Fruit fly (Drosophila melanogaster) whole organism, embryonic: ENCODE measurements around the gene CG3097.

Experiments
- Ada2b ChIP-seq: fragments of 200-800 bp; sonication (Bioruptor generic); IDR thresholded peaks from 2 replicates; pipeline ENCODE4 v1.3.6; 2022; ENCODE audit warnings: missing biosample characterization, missing genetic modification characterization
- Atf6 ChIP-seq: fragments of 200-800 bp; sonication (Bioruptor generic); IDR thresholded peaks from 2 replicates; pipeline ENCODE4 v1.3.6; 2022; ENCODE audit warnings: missing biosample characterization, missing genetic modification characterization
- B-H1 ChIP-seq: fragments of 200-800 bp; sonication (Bioruptor generic); IDR thresholded peaks from 3 replicates; pipeline ENCODE4 v1.3.6; 2022; ENCODE audit warnings: missing biosample characterization, missing genetic modification characterization
- CG12155 ChIP-seq: fragments of 200-800 bp; sonication (Bioruptor generic); optimal IDR thresholded peaks from 3 replicates; lab custom pipeline; 2016; ENCODE audit warnings: missing biosample characterization, missing genetic modification characterization
- CG15601 ChIP-seq: fragments of 200-800 bp; sonication (Bioruptor generic); optimal IDR thresholded peaks from 3 replicates; lab custom pipeline; 2019; ENCODE audit warnings: missing biosample characterization, mild to moderate bottlenecking, missing genetic modification characterization, moderate library complexity
- CG15696 ChIP-seq: fragments of 200-800 bp; sonication (Bioruptor generic); optimal IDR thresholded peaks from 2 replicates; lab custom pipeline; 2019; ENCODE audit warnings: missing biosample characterization, mild to moderate bottlenecking, missing genetic modification characterization, moderate library complexity
- CG1603 ChIP-seq: fragments of 200-800 bp; sonication (Bioruptor generic); optimal IDR thresholded peaks from 2 replicates; lab custom pipeline; 2019; ENCODE audit warnings: missing biosample characterization, mild to moderate bottlenecking, missing genetic modification characterization, moderate library complexity
- CG1647 ChIP-seq: fragments of 200-800 bp; sonication (Bioruptor generic); optimal IDR thresholded peaks from 3 replicates; lab custom pipeline; 2016; ENCODE audit warnings: missing biosample characterization, missing genetic modification characterization
- CG16863 ChIP-seq: fragments of 200-800 bp; sonication (Bioruptor generic); optimal IDR thresholded peaks from 3 replicates; lab custom pipeline; 2016; ENCODE audit warnings: missing biosample characterization, missing genetic modification characterization
- CG17361 ChIP-seq: fragments of 200-800 bp; sonication (Bioruptor generic); IDR thresholded peaks from 3 replicates; pipeline ENCODE4 v1.3.6; 2022; ENCODE audit warnings: missing biosample characterization, missing genetic modification characterization
- CG17385 ChIP-seq: fragments of 200-800 bp; sonication (Bioruptor generic); optimal IDR thresholded peaks from 3 replicates; lab custom pipeline; 2018; ENCODE audit warnings: missing biosample characterization, mild to moderate bottlenecking, missing genetic modification characterization
- CG3847 ChIP-seq: fragments of 200-800 bp; sonication (Bioruptor generic); IDR thresholded peaks from 2 replicates; pipeline ENCODE4 v1.3.6; 2022; ENCODE audit warnings: missing biosample characterization, missing genetic modification characterization
- CG7372 ChIP-seq: fragments of 200-800 bp; sonication (Bioruptor generic); IDR thresholded peaks from 2 replicates; pipeline ENCODE4 v1.3.6; 2022; ENCODE audit warnings: missing biosample characterization, missing genetic modification characterization
- CG8924 ChIP-seq: fragments of 200-800 bp; optimal IDR thresholded peaks from 3 replicates; lab custom pipeline; 2019; ENCODE audit warnings: missing biosample characterization, mild to moderate bottlenecking, missing genetic modification characterization, moderate library complexity
- CG8944 ChIP-seq: fragments of 200-800 bp; sonication (Bioruptor generic); optimal IDR thresholded peaks from 3 replicates; lab custom pipeline; 2016; ENCODE audit warnings: missing biosample characterization, missing genetic modification characterization
- CG9932 ChIP-seq: fragments of 200-800 bp; sonication (Bioruptor generic); IDR thresholded peaks from 2 replicates; pipeline ENCODE4 v1.3.6; 2022; ENCODE audit warnings: missing biosample characterization, missing genetic modification characterization
- CTCF ChIP-seq: fragments of 200-800 bp; sonication (Bioruptor generic); optimal IDR thresholded peaks from 2 replicates; lab custom pipeline; 2017; ENCODE audit warnings: missing biosample characterization, mild to moderate bottlenecking, missing genetic modification characterization, moderate library complexity
- Deaf1 ChIP-seq: fragments of 200-800 bp; optimal IDR thresholded peaks from 3 replicates; lab custom pipeline; 2019; ENCODE audit warnings: missing biosample characterization, mild to moderate bottlenecking, missing genetic modification characterization, moderate library complexity
- Dek ChIP-seq: fragments of 200-800 bp; sonication (Bioruptor generic); optimal IDR thresholded peaks from 3 replicates; lab custom pipeline; 2019; ENCODE audit warnings: missing biosample characterization, mild to moderate bottlenecking, missing genetic modification characterization, moderate library complexity
- Dfd ChIP-seq, 2 experiments: fragments of >200 bp; optimal IDR thresholded peaks; 2 replicates each; lab custom pipeline; 2017; ENCODE audit warnings: missing biosample characterization in 2 of 2, missing genetic modification characterization in 2 of 2
- Dip2 ChIP-seq: fragments of 200-800 bp; sonication (Bioruptor generic); IDR thresholded peaks from 2 replicates; pipeline ENCODE4 v1.3.6; 2022; ENCODE audit warnings: missing biosample characterization, missing genetic modification characterization
- Dp ChIP-seq: fragments of 200-800 bp; sonication (Bioruptor generic); optimal IDR thresholded peaks from 2 replicates; lab custom pipeline; 2018; ENCODE audit warnings: missing biosample characterization, mild to moderate bottlenecking, missing genetic modification characterization, moderate library complexity
- ERR ChIP-seq: fragments of 200-800 bp; sonication (Bioruptor generic); optimal IDR thresholded peaks from 2 replicates; lab custom pipeline; 2016; ENCODE audit warnings: missing biosample characterization, missing genetic modification characterization
- Gug ChIP-seq: fragments of 200-800 bp; sonication (Bioruptor generic); IDR thresholded peaks from 4 replicates; pipeline ENCODE4 v1.3.6; 2022; ENCODE audit warnings: missing biosample characterization, missing genetic modification characterization
- HmgD ChIP-seq: fragments of 200-800 bp; sonication (Bioruptor generic); optimal IDR thresholded peaks from 3 replicates; lab custom pipeline; 2016; ENCODE audit warnings: missing biosample characterization, missing genetic modification characterization
- Mad ChIP-seq: fragments of 200-800 bp; sonication (Bioruptor generic); optimal IDR thresholded peaks from 2 replicates; lab custom pipeline; 2016; ENCODE audit warnings: missing biosample characterization, missing genetic modification characterization
- Rx ChIP-seq: fragments of 200-800 bp; sonication (Bioruptor generic); IDR thresholded peaks from 2 replicates; pipeline ENCODE4 v1.3.6; 2022; ENCODE audit warnings: missing biosample characterization, missing genetic modification characterization
- Six4 ChIP-seq: fragments of 200-800 bp; sonication (Bioruptor generic); optimal IDR thresholded peaks from 2 replicates; lab custom pipeline; 2016; ENCODE audit warnings: missing biosample characterization, missing genetic modification characterization
- Sox102F ChIP-seq: fragments of 200-800 bp; sonication (Bioruptor generic); optimal IDR thresholded peaks from 2 replicates; lab custom pipeline; 2018; ENCODE audit warnings: missing biosample characterization, mild to moderate bottlenecking, missing genetic modification characterization, moderate library complexity
- Vsx1 ChIP-seq: fragments of 200-800 bp; sonication (Bioruptor generic); optimal IDR thresholded peaks from 2 replicates; lab custom pipeline; 2017; ENCODE audit warnings: missing biosample characterization, mild to moderate bottlenecking, missing genetic modification characterization, missing genetic modification reagents
- abd-A ChIP-seq: fragments of 200-800 bp; sonication (Bioruptor generic); optimal IDR thresholded peaks from 3 replicates; lab custom pipeline; 2019; ENCODE audit warnings: missing biosample characterization, mild to moderate bottlenecking, missing genetic modification characterization, moderate library complexity
- ac ChIP-seq: fragments of 200-800 bp; sonication (Bioruptor generic); optimal IDR thresholded peaks from 3 replicates; lab custom pipeline; 2017; ENCODE audit warnings: missing biosample characterization, mild to moderate bottlenecking, missing genetic modification characterization
- ash1 ChIP-seq: fragments of 200-800 bp; sonication (Bioruptor generic); optimal IDR thresholded peaks from 2 replicates; lab custom pipeline; 2018; ENCODE audit warnings: missing biosample characterization, mild to moderate bottlenecking, missing genetic modification characterization
- bab2 ChIP-seq: fragments of 200-800 bp; sonication (Bioruptor generic); optimal IDR thresholded peaks from 2 replicates; lab custom pipeline; 2016; ENCODE audit warnings: missing biosample characterization, missing genetic modification characterization
- crp ChIP-seq, 2 experiments: fragments of 200-800 bp; sonication (Bioruptor generic); optimal IDR thresholded peaks; 2 replicates in 1 of 2; 3 replicates in 1 of 2; lab custom pipeline; 2017; ENCODE audit warnings: missing biosample characterization in 2 of 2, missing genetic modification characterization in 2 of 2, mild to moderate bottlenecking in 1 of 2, moderate library complexity in 1 of 2
- danr ChIP-seq: fragments of 200-800 bp; sonication (Bioruptor generic); IDR thresholded peaks from 2 replicates; pipeline ENCODE4 v1.3.6; 2022; ENCODE audit warnings: missing biosample characterization, missing genetic modification characterization
- dati ChIP-seq: fragments of 200-800 bp; sonication (Bioruptor generic); IDR thresholded peaks from 2 replicates; pipeline ENCODE4 v1.3.6; 2022; ENCODE audit warnings: missing biosample characterization, missing genetic modification characterization
- en ChIP-seq: fragments of 200-800 bp; sonication (Bioruptor generic); optimal IDR thresholded peaks from 2 replicates; lab custom pipeline; 2016; ENCODE audit warnings: missing biosample characterization, missing genetic modification characterization
- fru ChIP-seq: fragments of >200 bp; optimal IDR thresholded peaks from 2 replicates; lab custom pipeline; 2017
- gcm ChIP-seq: fragments of 200-800 bp; sonication (Bioruptor generic); optimal IDR thresholded peaks from 2 replicates; lab custom pipeline; 2019; ENCODE audit warnings: missing biosample characterization, mild to moderate bottlenecking, missing genetic modification characterization, moderate library complexity
- otp ChIP-seq: fragments of 200-800 bp; sonication (Bioruptor generic); IDR thresholded peaks from 3 replicates; pipeline ENCODE4, ENCODE4 v1.3.6; 2022; ENCODE audit warnings: missing biosample characterization, missing genetic modification characterization
- phol ChIP-seq: fragments of 200-800 bp; sonication (Bioruptor generic); optimal IDR thresholded peaks from 3 replicates; lab custom pipeline; 2018; ENCODE audit warnings: missing biosample characterization, mild to moderate bottlenecking, missing genetic modification characterization, moderate library complexity
- pita ChIP-seq: fragments of 200-800 bp; sonication (Bioruptor generic); optimal IDR thresholded peaks from 2 replicates; lab custom pipeline; 2017; ENCODE audit warnings: missing biosample characterization, mild to moderate bottlenecking, missing genetic modification characterization
- ranshi ChIP-seq: fragments of 200-800 bp; sonication (Bioruptor generic); IDR thresholded peaks from 2 replicates; pipeline ENCODE4 v1.3.6; 2022; ENCODE audit warnings: missing biosample characterization, missing genetic modification characterization
- trh ChIP-seq: fragments of 200-800 bp; sonication (Bioruptor generic); optimal IDR thresholded peaks from 2 replicates; lab custom pipeline; 2016; ENCODE audit warnings: missing biosample characterization, missing genetic modification characterization
- twi ChIP-seq: fragments of 200-800 bp; optimal IDR thresholded peaks from 2 replicates; lab custom pipeline; 2019; ENCODE audit warnings: missing biosample characterization, mild to moderate bottlenecking, missing genetic modification characterization, moderate library complexity
- unpg ChIP-seq: fragments of 200-800 bp; sonication (Bioruptor generic); optimal IDR thresholded peaks from 3 replicates; lab custom pipeline; 2018; ENCODE audit warnings: missing biosample characterization, mild to moderate bottlenecking, missing genetic modification characterization, moderate library complexity
- vvl ChIP-seq: fragments of 200-800 bp; sonication (Bioruptor generic); IDR thresholded peaks from 2 replicates; pipeline ENCODE4 v1.3.6; 2022; ENCODE audit warnings: missing biosample characterization, missing genetic modification characterization
- wdn ChIP-seq: fragments of 200-800 bp; sonication (Bioruptor generic); IDR thresholded peaks from 2 replicates; pipeline ENCODE4 v1.3.6; 2022; ENCODE audit warnings: missing biosample characterization, missing genetic modification characterization
- z ChIP-seq: fragments of 200-800 bp; sonication (Bioruptor generic); IDR thresholded peaks from 3 replicates; pipeline ENCODE4 v1.3.6; 2022; ENCODE audit warnings: missing biosample characterization, missing genetic modification characterization
- zen2 ChIP-seq: fragments of 200-800 bp; sonication (Bioruptor generic); IDR thresholded peaks from 3 replicates; pipeline ENCODE4 v1.3.6; 2022; ENCODE audit warnings: missing biosample characterization, missing genetic modification characterization; ENCODE audit not compliant: partially characterized antibody

Gene CG3097

DNA sequence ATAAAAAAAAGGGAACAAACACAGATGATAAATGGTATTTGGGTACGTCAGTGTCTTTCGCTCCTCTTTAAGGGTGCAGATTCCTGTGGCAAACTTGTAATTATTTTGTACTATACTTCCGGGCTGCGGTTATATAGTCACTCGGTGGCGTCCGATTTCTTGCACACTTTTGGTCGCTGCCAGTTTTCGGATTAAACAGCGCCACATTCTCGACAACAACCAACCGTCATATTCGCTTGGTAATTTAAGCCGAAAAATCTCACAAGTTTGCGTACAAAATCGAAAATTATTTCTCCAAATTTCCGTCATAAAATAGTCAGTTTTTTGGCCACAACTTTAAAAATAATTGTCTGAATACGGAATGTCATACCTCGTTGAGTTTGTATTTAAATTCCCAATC lies 46.6 kb upstream of the CG3097 start:
- TF ChIP-seq Dek = no peak
- no peak for TF ChIP-seq Rx
- no peak for TF ChIP-seq CG17385 (GFP tag; lab: Kevin White, UChicago)
- no peak for TF ChIP-seq CG15696 (tag; lab: Kevin White, UChicago)
- no peak for TF ChIP-seq Gug (GFP tag; lab: Robert Waterston, UW)
- TF ChIP-seq pita (GFP tag; lab: Kevin White, UChicago) = peak; percentile 21
- no peak for TF ChIP-seq gcm (GFP tag; lab: Kevin White, UChicago)
- TF ChIP-seq CTCF = peak; percentile 82
- no peak for TF ChIP-seq ranshi (GFP tag; lab: Robert Waterston, UW)
- no peak for TF ChIP-seq Dip2
- no peak for TF ChIP-seq Dp (GFP tag; lab: Kevin White, UChicago)
- TF ChIP-seq, all 482 proteins: peak for 2

dm6 chrX:5815720-5816119 lies 45.1 kb upstream of the CG3097 start, which contains the start of gene AgmNAT:
Gene AgmNAT (minus strand): TSS chrX:5815820.
- TF ChIP-seq zen2 (GFP tag; lab: Robert Waterston, UW) (0 out of 3 replicates have a peak, but pooled peaks have one; percentile 21), ERR (GFP tag; lab: Kevin White, UChicago) (no peak), crp (GFP tag; optimal IDR thresholded peaks at IDR 0.05; lab: Kevin White, UChicago) (peak in 1 of 2 experiments; percentile 68), abd-A (tag; lab: Kevin White, UChicago) (no peak), Sox102F (GFP tag; lab: Kevin White, UChicago) (no peak)
- TF ChIP-seq, all 482 proteins: peak for 2

dm6 chrX:5812877-5813276 lies 42.3 kb upstream of the CG3097 start, which contains the start of gene CG44329:
Gene CG44329 (minus strand): TSS chrX:5812977.
- TF ChIP-seq CG17361 (GFP tag; lab: Robert Waterston, UW) = no peak
- no peak for TF ChIP-seq ash1
- TF ChIP-seq danr = no peak
- TF ChIP-seq unpg (GFP tag; lab: Kevin White, UChicago) = no peak
- TF ChIP-seq bab2 (GFP tag; lab: Kevin White, UChicago) = no peak
- TF ChIP-seq CG8944 (GFP tag; lab: Kevin White, UChicago) = no peak
- no peak for TF ChIP-seq CG7372 (GFP tag; lab: Robert Waterston, UW)
- no peak for TF ChIP-seq Ada2b (GFP tag; lab: Robert Waterston, UW)
- TF ChIP-seq Six4 (GFP tag; lab: Kevin White, UChicago) = no peak
- TF ChIP-seq phol (tag; lab: Kevin White, UChicago) = no peak
- no peak for TF ChIP-seq Dfd (GFP tag; optimal IDR thresholded peaks at IDR 0.05; lab: Kevin White, UChicago)
- no peak for TF ChIP-seq en
- TF ChIP-seq fru (lab: Kevin White, UChicago) = no peak
- TF ChIP-seq vvl (GFP tag; lab: Robert Waterston, UW) = no peak
- no peak for TF ChIP-seq CG15601 (tag; lab: Kevin White, UChicago)
- no peak for TF ChIP-seq Mad (GFP tag; lab: Kevin White, UChicago)
- TF ChIP-seq otp (GFP tag; lab: Robert Waterston, UW) = no peak
- TF ChIP-seq ac (GFP tag; lab: Kevin White, UChicago) = no peak
- TF ChIP-seq z = no peak
- no peak for TF ChIP-seq Vsx1 (GFP tag; lab: Kevin White, UChicago)

DNA sequence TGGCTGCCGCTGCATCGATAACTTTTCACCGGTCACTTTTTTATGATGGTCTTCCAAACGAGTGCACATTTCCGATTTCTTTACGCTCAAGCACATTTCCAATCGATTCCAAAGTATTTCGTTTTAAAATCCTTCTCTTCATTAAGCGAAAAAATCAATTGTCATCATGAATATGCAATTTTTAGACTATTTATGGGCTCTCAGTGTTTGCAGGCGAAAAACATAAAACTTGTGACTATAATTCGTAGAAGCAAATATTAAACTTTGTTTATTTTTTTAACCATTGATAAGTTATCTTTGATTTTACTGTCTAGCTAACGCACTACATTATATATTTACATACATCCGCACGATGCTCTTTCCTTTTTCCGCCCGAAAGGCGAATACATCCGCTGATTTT lies 38.1 kb upstream of the CG3097 start, which contains the start of gene Prosbeta2R1:
Gene Prosbeta2R1 (plus strand): TSS at position 301 of the 400 bp plus-strand sequence.
- TF ChIP-seq CG3847 (GFP tag; lab: Robert Waterston, UW) (no peak), twi (tag; lab: Kevin White, UChicago) (no peak), Deaf1 (tag; lab: Kevin White, UChicago) (no peak), CG16863 (GFP tag; lab: Kevin White, UChicago) (no peak), Atf6 (GFP tag; lab: Robert Waterston, UW) (no peak), CG8924 (tag; lab: Kevin White, UChicago) (no peak), trh (GFP tag; lab: Kevin White, UChicago) (no peak), CG12155 (GFP tag; lab: Kevin White, UChicago) (no peak), dati (no peak), B-H1 (GFP tag; lab: Robert Waterston, UW) (no peak), CG9932 (GFP tag; lab: Robert Waterston, UW) (no peak), CG1647 (no peak), wdn (GFP tag; lab: Robert Waterston, UW) (no peak), HmgD (GFP tag; lab: Kevin White, UChicago) (no peak), CG1603 (tag; lab: Kevin White, UChicago) (no peak)
